Worm (Caenorhabditis elegans): ENCODE measurements around the gene lonp-2.

DNA sequence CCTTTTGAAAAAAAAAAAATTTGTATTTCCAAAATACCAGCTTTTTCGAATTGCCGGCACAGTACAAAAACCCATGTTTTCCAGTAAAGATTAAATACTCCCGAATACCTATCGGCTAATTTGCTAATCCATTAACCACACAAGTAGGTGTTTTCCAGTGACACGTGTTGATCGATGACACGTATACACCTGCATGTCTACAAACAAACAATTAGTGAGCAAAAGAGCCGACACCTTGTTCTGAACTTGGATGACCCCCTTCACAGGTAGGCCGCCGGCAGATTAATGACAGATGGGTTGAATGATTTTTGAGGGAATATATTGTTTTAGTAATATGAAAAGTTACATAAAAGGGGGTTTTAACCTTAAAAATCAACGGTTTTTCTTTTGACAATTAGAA lies 15.0 kb upstream of the lonp-2 start:
- TF ChIP-seq flt-1 (GFP tag; IDR thresholded peaks at IDR 0.05) (no peak), med-1 (GFP tag; optimal IDR thresholded peaks at IDR 0.05; ENCODE audit: insufficient read depth) (no peak), ztf-29 (GFP tag; IDR thresholded peaks at IDR 0.05) (no peak), cog-1 (tag; optimal IDR thresholded peaks at IDR 0.05) (no peak), T22C8.4 (GFP tag; IDR thresholded peaks at IDR 0.05) (no peak), ref-1 (GFP tag; conservative IDR thresholded peaks at IDR 0.05) (no peak), ztf-23 (GFP tag; IDR thresholded peaks at IDR 0.05) (no peak)

Measured in whole organism, midembryonic.